Worm (Caenorhabditis elegans) whole organism, L2 larva: ENCODE results near the gene gln-2.

Source experiments
- elt-1 ChIP-seq: fragments of 150-350 bp; optimal IDR thresholded peaks from 2 replicates; lab custom pipeline; 2014; ENCODE audit warnings: missing biosample characterization, missing genetic modification characterization
- lin-11 ChIP-seq: fragments of 150-350 bp; sonication (generic microtip); optimal IDR thresholded peaks from 2 replicates; lab custom pipeline; 2014; ENCODE audit warnings: missing biosample characterization, missing genetic modification characterization, inconsistent platforms, mixed read lengths
- nhr-23 ChIP-seq: fragments of 150-350 bp; optimal IDR thresholded peaks from 2 replicates; lab custom pipeline; 2014; ENCODE audit warnings: missing biosample characterization, missing genetic modification reagents, missing genetic modification characterization
- nhr-77 ChIP-seq: fragments of 150-350 bp; optimal IDR thresholded peaks from 2 replicates; lab custom pipeline; 2014; ENCODE audit warnings: missing biosample characterization, missing genetic modification characterization
- snpc-4 ChIP-seq: fragments of 150-350 bp; optimal IDR thresholded peaks from 2 replicates; lab custom pipeline; 2014; ENCODE audit warnings: missing biosample characterization, missing genetic modification characterization
- unc-39 ChIP-seq: fragments of 150-350 bp; optimal IDR thresholded peaks from 2 replicates; lab custom pipeline; 2014; ENCODE audit warnings: missing biosample characterization, missing genetic modification characterization
- unc-62 ChIP-seq: fragments of 150-350 bp; optimal IDR thresholded peaks from 2 replicates; lab custom pipeline; 2014; ENCODE audit warnings: missing biosample characterization, missing genetic modification reagents, missing genetic modification characterization

DNA sequence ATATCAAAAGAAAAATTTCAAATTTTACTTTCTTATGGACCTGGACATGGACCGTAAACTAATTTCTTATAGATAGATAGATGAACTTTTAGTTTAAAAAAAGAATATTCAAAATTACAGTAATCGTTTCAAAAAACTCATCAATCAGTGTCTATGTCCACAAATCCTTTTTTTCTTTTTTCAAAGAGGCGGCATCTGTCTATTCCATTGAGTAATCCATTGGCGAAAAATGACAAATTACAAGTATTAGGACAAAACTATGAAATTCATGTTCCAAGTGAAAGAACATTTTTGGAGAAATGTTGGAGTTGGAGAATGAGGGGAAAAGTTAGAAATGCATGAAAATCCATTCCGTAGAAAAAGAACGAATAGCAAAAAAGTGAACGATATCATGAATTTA is 40.9 kb upstream of the gln-2 start:
- TF ChIP-seq snpc-4 (tag; lab: Kevin White, UChicago) (no peak), nhr-77 (tag; lab: Kevin White, UChicago) (no peak), unc-62 (GFP tag; lab: Kevin White, UChicago) (no peak), unc-39 (tag; lab: Kevin White, UChicago) (no peak), lin-11 (tag; lab: Kevin White, UChicago) (no peak), nhr-23 (no peak), elt-1 (tag; lab: Kevin White, UChicago) (no peak)
